Fruit fly (Drosophila melanogaster): ENCODE data around the gene Ets21C.
A peak's percentile ranks its signal among the peaks of the same experiment; 100 is the strongest.

Ets21C gene

DNA sequence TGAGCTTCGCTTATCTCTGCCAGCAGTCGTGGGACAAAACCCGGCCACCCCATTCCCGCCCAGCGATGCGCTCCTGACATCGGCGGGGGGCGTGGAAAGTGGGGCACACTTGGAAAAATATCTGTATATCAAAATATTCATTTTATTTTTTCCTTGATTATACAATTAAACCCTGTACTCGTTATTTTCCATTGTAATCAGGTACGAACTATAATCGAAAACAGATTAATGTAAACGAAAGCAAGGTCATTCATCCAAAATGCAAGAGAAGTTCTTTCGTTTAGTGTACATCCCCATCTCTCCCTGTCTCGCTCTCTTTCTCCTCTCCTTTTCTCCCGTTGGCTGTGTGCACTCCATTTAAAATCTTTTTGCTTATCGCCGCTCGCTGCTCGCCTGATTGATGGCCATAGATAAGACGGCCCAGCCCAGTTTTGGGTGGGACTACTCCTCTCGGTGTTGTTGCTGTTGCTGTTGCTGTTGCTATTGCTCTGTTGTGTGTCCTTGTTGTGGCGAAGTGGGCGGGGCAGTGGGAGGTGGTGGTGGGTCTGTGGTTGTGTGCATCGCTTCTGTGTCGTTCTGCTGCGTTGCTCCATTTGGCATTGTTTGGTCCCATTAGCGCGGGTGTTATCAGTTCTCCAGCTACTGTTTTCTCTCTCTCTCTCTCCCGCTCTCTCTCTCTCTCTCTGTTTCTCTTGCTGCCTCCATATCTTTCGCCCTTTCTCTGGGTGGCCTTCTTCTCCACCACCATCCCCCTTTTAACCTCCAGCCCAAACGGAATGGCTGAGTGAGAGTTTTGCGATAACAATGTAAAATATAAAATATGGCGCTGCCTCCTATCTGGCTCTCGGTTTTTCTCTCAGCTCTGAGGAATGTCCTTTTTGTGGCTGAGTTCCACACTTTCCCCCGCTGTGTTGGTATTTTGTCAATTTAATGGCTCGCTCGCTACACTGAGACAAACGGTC, 36.4 kb downstream of the Ets21C start (continued):
- peak; percentile 75 for TF ChIP-seq CG6813 (GFP tag; optimal IDR thresholded peaks at IDR 0.05)
- TF ChIP-seq Ets97D (GFP tag; optimal IDR thresholded peaks at IDR 0.05): no peak
- no peak for TF ChIP-seq Dfd (GFP tag; optimal IDR thresholded peaks at IDR 0.05)
- peak; percentile 67 for TF ChIP-seq Ets65A (GFP tag)
- peak; percentile 89 for TF ChIP-seq CG12769 (tag; optimal IDR thresholded peaks at IDR 0.05)
- peak; percentile 67 for TF ChIP-seq Mes4 (GFP tag; optimal IDR thresholded peaks at IDR 0.05)
- peak; percentile 80 for TF ChIP-seq CG30403 (GFP tag; optimal IDR thresholded peaks at IDR 0.05)
- peak; percentile 80 for TF ChIP-seq az2 (GFP tag; optimal IDR thresholded peaks at IDR 0.05)
- TF ChIP-seq ash1 (GFP tag; optimal IDR thresholded peaks at IDR 0.05): no peak
- TF ChIP-seq CG8290 (GFP tag; optimal IDR thresholded peaks at IDR 0.05): no peak
- peak in 1 of 2 experiments; percentile 69 for TF ChIP-seq CG8290 (tag; optimal IDR thresholded peaks at IDR 0.05)
- peak; percentile 86 for TF ChIP-seq fd96Cb (tag; optimal IDR thresholded peaks at IDR 0.05)
- no peak for TF ChIP-seq hbn (GFP tag; IDR thresholded peaks at IDR 0.05; ENCODE audit: partially characterized antibody)
- peak; percentile 64; the same call in 1 of the 3 replicates for TF ChIP-seq CG2199 (GFP tag; IDR thresholded peaks at IDR 0.05)
- TF ChIP-seq CG9727 (GFP tag; optimal IDR thresholded peaks at IDR 0.05): peak; percentile 75
- peak; percentile 71 for TF ChIP-seq Hsf (GFP tag; optimal IDR thresholded peaks at IDR 0.05)
- TF ChIP-seq Dek (tag; optimal IDR thresholded peaks at IDR 0.05): peak; percentile 40
- no peak for TF ChIP-seq tll (GFP tag; optimal IDR thresholded peaks at IDR 0.05)
- TF ChIP-seq CG15269 (tag; optimal IDR thresholded peaks at IDR 0.05): peak; percentile 72
- TF ChIP-seq amos (GFP tag; IDR thresholded peaks at IDR 0.05; ENCODE audit: partially characterized antibody): no peak
- TF ChIP-seq chm (GFP tag; IDR thresholded peaks at IDR 0.05): no peak; the same call in 1 of the 2 replicates
- no peak for TF ChIP-seq sr (GFP tag; IDR thresholded peaks at IDR 0.05)
- no peak for TF ChIP-seq gfzf (GFP tag; optimal IDR thresholded peaks at IDR 0.05)
- TF ChIP-seq BEAF-32 (GFP tag; optimal IDR thresholded peaks at IDR 0.05): no peak
- peak; percentile 7 for TF ChIP-seq her (GFP tag; optimal IDR thresholded peaks at IDR 0.05)
- TF ChIP-seq CG7839 (tag; optimal IDR thresholded peaks at IDR 0.05): peak; percentile 79
- no peak for TF ChIP-seq CG10565 (GFP tag; optimal IDR thresholded peaks at IDR 0.05)
- TF ChIP-seq pzg (GFP tag; optimal IDR thresholded peaks at IDR 0.05): no peak
- TF ChIP-seq CG7963 (GFP tag; IDR thresholded peaks at IDR 0.05; ENCODE audit: partially characterized antibody): no peak
- TF ChIP-seq Dip2 (GFP tag; IDR thresholded peaks at IDR 0.05): no peak
- TF ChIP-seq B-H1 (GFP tag; IDR thresholded peaks at IDR 0.05): peak; percentile 64
- TF ChIP-seq CG13287 (GFP tag; IDR thresholded peaks at IDR 0.05; ENCODE audit: partially characterized antibody): no peak
- TF ChIP-seq z (GFP tag; IDR thresholded peaks at IDR 0.05): no peak
- TF ChIP-seq Atf6 (GFP tag; IDR thresholded peaks at IDR 0.05): peak; percentile 56; the same call in 1 of the 2 replicates
- peak; percentile 79 to 88 for TF ChIP-seq Trl (optimal IDR thresholded peaks at IDR 0.05)
- peak; percentile 47 for TF ChIP-seq Trl (GFP tag; optimal IDR thresholded peaks at IDR 0.05)
- TF ChIP-seq CG4730 (GFP tag; IDR thresholded peaks at IDR 0.05): peak; percentile 78
- peak; percentile 80 for TF ChIP-seq chn (GFP tag; optimal IDR thresholded peaks at IDR 0.05)
- peak; percentile 39 for TF ChIP-seq nom (GFP tag; optimal IDR thresholded peaks at IDR 0.05)
- peak; percentile 70 for TF ChIP-seq pnt (GFP tag; optimal IDR thresholded peaks at IDR 0.05)
- TF ChIP-seq yki (optimal IDR thresholded peaks at IDR 0.05): peak; percentile 5
- TF ChIP-seq CG17568 (GFP tag; optimal IDR thresholded peaks at IDR 0.05): peak; percentile 39
- TF ChIP-seq sna (GFP tag; IDR thresholded peaks at IDR 0.05; ENCODE audit: partially characterized antibody): no peak
- peak; percentile 84 for TF ChIP-seq CG18262 (tag; optimal IDR thresholded peaks at IDR 0.05)
- TF ChIP-seq CG15073 (GFP tag; optimal IDR thresholded peaks at IDR 0.05): peak; percentile 24
- TF ChIP-seq bab2 (GFP tag; optimal IDR thresholded peaks at IDR 0.05): peak; percentile 63
- no peak for TF ChIP-seq zfh2 (GFP tag; optimal IDR thresholded peaks at IDR 0.05)
- TF ChIP-seq Antp (GFP tag; optimal IDR thresholded peaks at IDR 0.05): peak; percentile 60
- peak; percentile 95 for TF ChIP-seq sens (GFP tag)

All from whole organism, embryonic.